Worm (Caenorhabditis elegans): ENCODE results near the gene F07B10.4.

DNA sequence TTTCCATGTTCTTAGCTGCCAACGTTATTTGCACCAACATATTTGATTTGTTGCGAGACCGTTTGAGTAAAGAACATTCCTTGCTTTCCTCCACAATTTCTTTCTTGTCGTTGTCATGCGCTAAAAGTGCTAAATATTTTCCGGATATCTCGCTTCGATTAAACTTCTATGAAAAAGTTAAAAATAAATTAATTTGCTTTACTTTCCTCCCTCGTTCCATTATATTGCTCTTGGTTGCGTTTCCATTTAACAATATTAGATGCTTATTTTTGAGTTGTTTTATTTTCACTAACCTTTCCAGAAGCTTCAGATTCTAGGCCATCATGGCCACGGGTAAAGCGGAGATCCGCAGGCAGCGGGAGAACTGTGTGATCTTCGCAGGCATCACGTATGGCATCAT is 21.3 kb downstream of the F07B10.4 start, which contains the start of gene pgap-1:
- TF ChIP-seq hlh-6 (tag; optimal IDR thresholded peaks at IDR 0.05) (no peak), ama-1 (optimal IDR thresholded peaks at IDR 0.05) (no peak), lin-11 (tag; optimal IDR thresholded peaks at IDR 0.05) (no peak), hlh-8 (tag; optimal IDR thresholded peaks at IDR 0.05) (no peak), sox-4 (tag; optimal IDR thresholded peaks at IDR 0.05) (no peak), ceh-9 (tag; optimal IDR thresholded peaks at IDR 0.05) (no peak), unc-55 (GFP tag; optimal IDR thresholded peaks at IDR 0.05) (no peak), gmeb-2 (tag; optimal IDR thresholded peaks at IDR 0.05) (no peak), ceh-48 (tag; optimal IDR thresholded peaks at IDR 0.05) (no peak), pha-4 (tag; optimal IDR thresholded peaks at IDR 0.05) (no peak)

Measured in whole organism, late embryonic.